Fruit fly (Drosophila melanogaster) whole organism, pupa: ENCODE data around the gene CG14823.

Experiments
- CG10348 ChIP-seq: fragments of 200-800 bp; sonication (Bioruptor generic); IDR thresholded peaks from 2 replicates; pipeline ENCODE4 v1.3.6; 2022; ENCODE audit warnings: missing biosample characterization, missing genetic modification characterization
- CG12605 ChIP-seq: fragments of 200-800 bp; sonication (Bioruptor generic); IDR thresholded peaks from 2 replicates; pipeline ENCODE4 v1.3.6; 2022; ENCODE audit warnings: missing biosample characterization, missing genetic modification characterization
- CG13204 ChIP-seq: fragments of 200-800 bp; sonication (Bioruptor generic); optimal IDR thresholded peaks from 2 replicates; lab custom pipeline; 2018; ENCODE audit warnings: missing biosample characterization, mild to moderate bottlenecking, missing genetic modification characterization, moderate library complexity
- CG14655 ChIP-seq: fragments of 200-800 bp; sonication (Bioruptor generic); optimal IDR thresholded peaks from 3 replicates; lab custom pipeline; 2017; ENCODE audit warnings: mild to moderate bottlenecking, missing biosample characterization, missing genetic modification reagents, missing genetic modification characterization
- CG15710 ChIP-seq: fragments of 200-800 bp; sonication (Bioruptor generic); optimal IDR thresholded peaks from 2 replicates; lab custom pipeline; 2018; ENCODE audit warnings: missing biosample characterization, mild to moderate bottlenecking, missing genetic modification characterization, moderate library complexity
- CG17806 ChIP-seq: fragments of 200-800 bp; sonication (Bioruptor generic); optimal IDR thresholded peaks from 2 replicates; lab custom pipeline; 2018; ENCODE audit warnings: missing biosample characterization, mild to moderate bottlenecking, missing genetic modification characterization, moderate library complexity
- CG32121 ChIP-seq: fragments of 200-800 bp; sonication (Bioruptor generic); IDR thresholded peaks from 2 replicates; pipeline ENCODE4 v1.3.6; 2022; ENCODE audit warnings: missing biosample characterization, missing genetic modification characterization
- CG34367 ChIP-seq: fragments of 200-800 bp; sonication (Bioruptor generic); optimal IDR thresholded peaks from 2 replicates; lab custom pipeline; 2018; ENCODE audit warnings: missing biosample characterization, mild to moderate bottlenecking, missing genetic modification characterization
- CG4496 ChIP-seq: fragments of 200-800 bp; sonication (Bioruptor generic); IDR thresholded peaks from 3 replicates; pipeline ENCODE4 v1.3.6; 2022; ENCODE audit warnings: missing biosample characterization, missing genetic modification characterization
- CG8159 ChIP-seq: fragments of 200-800 bp; sonication (Bioruptor generic); optimal IDR thresholded peaks from 3 replicates; lab custom pipeline; 2018; ENCODE audit warnings: missing biosample characterization, mild to moderate bottlenecking, missing genetic modification characterization, moderate library complexity
- CG8301 ChIP-seq: fragments of 200-800 bp; sonication (Bioruptor generic); optimal IDR thresholded peaks from 2 replicates; lab custom pipeline; 2018; ENCODE audit warnings: missing biosample characterization, mild to moderate bottlenecking, missing genetic modification characterization
- CG9948 ChIP-seq: fragments of 200-800 bp; sonication (Bioruptor generic); optimal IDR thresholded peaks from 2 replicates; lab custom pipeline; 2018; ENCODE audit warnings: missing biosample characterization, mild to moderate bottlenecking, missing genetic modification characterization, moderate library complexity
- D1 ChIP-seq: fragments of 200-800 bp; sonication (Bioruptor generic); optimal IDR thresholded peaks from 2 replicates; lab custom pipeline; 2018; ENCODE audit warnings: missing biosample characterization, mild to moderate bottlenecking, missing genetic modification characterization, moderate library complexity
- EcR ChIP-seq: fragments of 200-800 bp; sonication (Bioruptor generic); optimal IDR thresholded peaks from 3 replicates; lab custom pipeline; 2019; ENCODE audit warnings: missing biosample characterization, missing genetic modification characterization, mild to moderate bottlenecking, moderate library complexity, missing genetic modification reagents
- Ets98B ChIP-seq: fragments of 200-800 bp; sonication (Bioruptor generic); IDR thresholded peaks from 2 replicates; pipeline ENCODE4 v1.3.6; 2022; ENCODE audit warnings: missing biosample characterization, missing genetic modification characterization
- Pif1A ChIP-seq: fragments of 200-800 bp; sonication (Bioruptor generic); optimal IDR thresholded peaks from 3 replicates; lab custom pipeline; 2016; ENCODE audit warnings: missing biosample characterization, missing genetic modification characterization
- Pif1B ChIP-seq: fragments of 200-800 bp; sonication (Bioruptor generic); optimal IDR thresholded peaks from 3 replicates; lab custom pipeline; 2016; ENCODE audit warnings: missing biosample characterization, missing genetic modification characterization
- Snoo ChIP-seq: fragments of 200-800 bp; sonication (Bioruptor generic); optimal IDR thresholded peaks from 3 replicates; lab custom pipeline; 2017; ENCODE audit warnings: missing biosample characterization, mild to moderate bottlenecking, missing genetic modification characterization, inconsistent platforms
- fd96Ca ChIP-seq: fragments of 200-800 bp; sonication (Bioruptor generic); IDR thresholded peaks from 3 replicates; pipeline ENCODE4 v1.3.6; 2022; ENCODE audit warnings: missing biosample characterization, missing genetic modification characterization
- gl ChIP-seq: fragments of 200-800 bp; sonication (Bioruptor generic); optimal IDR thresholded peaks from 2 replicates; lab custom pipeline; 2018; ENCODE audit warnings: missing biosample characterization, mild to moderate bottlenecking, missing genetic modification characterization
- rn ChIP-seq: fragments of 200-800 bp; sonication (Bioruptor generic); IDR thresholded peaks from 2 replicates; pipeline ENCODE4 v1.3.6; 2022; ENCODE audit warnings: missing biosample characterization, missing genetic modification characterization

Gene CG14823

DNA sequence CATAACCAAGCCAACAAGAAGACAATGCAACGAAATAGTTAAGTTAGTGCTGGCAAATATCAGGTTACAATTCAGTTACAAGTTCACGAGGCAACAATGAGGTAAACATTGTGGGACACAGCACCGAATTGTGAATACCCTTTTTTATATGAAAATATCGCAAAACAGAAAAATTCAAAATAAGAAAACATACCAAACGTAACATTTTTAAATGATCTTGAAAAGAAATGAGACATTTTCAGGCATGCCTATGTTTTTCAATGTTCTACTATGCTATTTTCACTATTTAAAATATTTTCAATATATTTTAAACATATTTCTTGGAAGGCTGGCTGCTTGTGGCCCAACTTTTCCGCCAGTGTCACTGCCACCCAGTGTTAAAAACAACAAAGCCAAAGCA lies 37.8 kb downstream of the CG14823 start:
- TF ChIP-seq D1 (no peak), Pif1B (no peak), gl (tag; lab: Kevin White, UChicago) (no peak), CG9948 (tag; lab: Kevin White, UChicago) (no peak), CG4496 (peak; percentile 40; the same call in 1 of the 3 replicates), CG32121 (GFP tag; lab: Robert Waterston, UW) (no peak), CG13204 (GFP tag; lab: Kevin White, UChicago) (no peak), CG8301 (tag; lab: Kevin White, UChicago) (no peak), CG14655 (GFP tag; lab: Kevin White, UChicago) (peak; percentile 13), Snoo (no peak), CG15710 (tag; lab: Kevin White, UChicago) (no peak)

DNA sequence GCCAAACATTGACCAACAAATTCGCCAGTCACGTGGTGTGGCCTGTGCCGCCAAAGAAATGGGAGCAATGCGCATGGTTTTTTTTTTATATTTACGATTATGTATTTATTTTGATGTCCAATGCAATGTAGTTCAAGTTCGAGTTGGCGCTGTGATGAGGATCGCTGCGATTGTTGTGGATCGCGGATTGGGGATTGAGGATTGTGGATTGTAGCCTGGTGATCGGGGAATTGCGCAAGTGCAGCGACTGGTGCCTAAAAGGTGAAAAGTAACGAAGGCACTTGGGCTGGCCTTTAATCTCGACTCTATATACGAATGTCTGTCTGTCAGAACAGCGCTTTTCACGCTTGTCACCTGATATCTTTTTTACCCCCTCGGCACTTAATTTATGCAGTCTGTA lies 38.4 kb downstream of the CG14823 start:
- TF ChIP-seq Snoo, result no peak
- TF ChIP-seq CG12605, result no peak

DNA sequence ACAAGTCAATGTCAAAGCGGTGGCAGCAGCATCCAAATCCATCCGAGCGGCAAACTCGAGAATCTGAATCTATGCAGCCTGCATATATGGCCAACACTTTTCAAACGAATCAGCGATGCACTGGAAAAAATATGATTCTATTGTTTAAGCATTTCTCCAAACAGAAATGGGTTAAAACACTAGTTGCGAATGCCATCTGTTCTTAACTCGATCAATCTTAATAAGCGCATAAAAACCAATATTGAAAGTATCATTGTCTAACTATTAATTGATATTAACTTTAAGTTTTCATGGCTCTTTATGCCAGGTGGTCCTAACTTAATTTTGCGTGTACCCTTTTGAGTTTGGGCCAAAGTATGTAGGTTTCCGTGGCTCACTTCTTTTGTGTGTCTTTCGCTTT lies 39.6 kb downstream of the CG14823 start:
- TF ChIP-seq CG14655 (GFP tag; lab: Kevin White, UChicago) (peak; percentile 27), Pif1B (no peak)

DNA sequence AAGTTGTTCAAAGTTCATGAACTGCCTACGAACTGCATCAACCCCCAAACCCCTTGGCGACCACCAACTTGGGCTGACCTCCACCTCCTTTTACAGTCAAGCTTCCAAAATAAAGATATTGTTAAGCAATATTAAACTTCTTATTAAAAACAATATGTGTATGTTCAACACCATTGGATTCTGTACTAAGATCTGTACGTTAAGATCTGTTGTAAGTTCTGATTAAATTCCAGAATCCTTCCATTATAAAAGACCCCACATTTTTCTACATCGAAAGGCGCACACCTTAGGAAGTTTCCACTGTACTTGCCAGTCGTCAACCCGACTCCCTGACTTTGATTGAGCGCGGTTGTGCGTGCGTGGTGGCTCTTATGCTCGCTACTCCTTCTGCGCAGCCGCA lies 46.9 kb downstream of the CG14823 start:
- TF ChIP-seq CG12605, result no peak
- TF ChIP-seq CG10348 (GFP tag; lab: Robert Waterston, UW), result no peak
- TF ChIP-seq D1, result peak; percentile 34
- TF ChIP-seq Snoo, result no peak
- peak; percentile 75 for TF ChIP-seq CG15710 (tag; lab: Kevin White, UChicago)
- TF ChIP-seq Pif1A, result peak; percentile 65
- TF ChIP-seq CG4496, result 0 out of 3 replicates have a peak, but pooled peaks have one; percentile 32
- peak; percentile 15 for TF ChIP-seq gl (tag; lab: Kevin White, UChicago)
- TF ChIP-seq Ets98B (GFP tag; lab: Robert Waterston, UW), result no peak
- peak; percentile 72 for TF ChIP-seq CG8159 (tag; lab: Kevin White, UChicago)
- TF ChIP-seq CG9948 (tag; lab: Kevin White, UChicago), result peak; percentile 60
- peak; percentile 56 for TF ChIP-seq CG34367 (tag; lab: Kevin White, UChicago)
- no peak for TF ChIP-seq CG8301 (tag; lab: Kevin White, UChicago)
- TF ChIP-seq CG17806 (tag; lab: Kevin White, UChicago), result peak; percentile 61
- TF ChIP-seq fd96Ca (GFP tag; lab: Robert Waterston, UW), result no peak
- peak; percentile 31 for TF ChIP-seq CG13204 (GFP tag; lab: Kevin White, UChicago)
- TF ChIP-seq rn, result no peak
- TF ChIP-seq Pif1B, result no peak
- TF ChIP-seq CG32121 (GFP tag; lab: Robert Waterston, UW), result no peak
- TF ChIP-seq EcR (GFP tag; lab: Kevin White, UChicago), result peak; percentile 90
- TF ChIP-seq CG14655 (GFP tag; lab: Kevin White, UChicago), result peak; percentile 22

DNA sequence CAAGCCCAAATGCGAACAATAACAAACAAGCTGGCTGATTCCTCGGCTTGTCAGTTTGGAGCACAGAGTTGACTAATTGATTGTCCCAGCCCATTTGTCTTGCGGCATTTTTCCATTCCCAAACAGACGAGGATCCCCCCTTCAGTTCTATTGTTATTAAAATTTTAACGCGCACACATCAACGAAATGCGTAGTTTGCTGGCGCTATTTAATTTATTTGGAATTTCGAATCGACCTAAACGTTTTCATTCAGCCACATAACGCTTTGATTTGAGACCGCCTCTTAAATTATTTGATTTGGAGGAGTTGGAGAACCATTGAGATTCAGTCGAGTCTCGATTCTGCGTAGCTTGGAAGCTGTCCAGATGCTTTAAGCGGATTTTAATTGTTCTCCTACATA lies 49.8 kb downstream of the CG14823 start:
- TF ChIP-seq Ets98B (GFP tag; lab: Robert Waterston, UW) (no peak), D1 (no peak), CG8301 (tag; lab: Kevin White, UChicago) (no peak), CG34367 (tag; lab: Kevin White, UChicago) (no peak), CG14655 (GFP tag; lab: Kevin White, UChicago) (no peak), CG8159 (tag; lab: Kevin White, UChicago) (no peak), CG4496 (no peak), CG17806 (tag; lab: Kevin White, UChicago) (no peak), rn (no peak), Snoo (no peak), fd96Ca (GFP tag; lab: Robert Waterston, UW) (no peak), EcR (GFP tag; lab: Kevin White, UChicago) (no peak), Pif1A (no peak), CG15710 (tag; lab: Kevin White, UChicago) (no peak), CG9948 (tag; lab: Kevin White, UChicago) (no peak), CG12605 (no peak), CG13204 (GFP tag; lab: Kevin White, UChicago) (no peak), Pif1B (no peak), CG10348 (GFP tag; lab: Robert Waterston, UW) (no peak)
